Worm (Caenorhabditis elegans): ENCODE data around the gene clec-40.

clec-40 gene

ce11 chrV:16814541-16815207, 26.2 kb downstream of the clec-40 start:
- TF ChIP-seq unc-62 (GFP tag; optimal IDR thresholded peaks at IDR 0.05) (peak; percentile 16), ham-2 (GFP tag; optimal IDR thresholded peaks at IDR 0.05) (no peak)

- no peak for TF ChIP-seq lin-13 (tag; optimal IDR thresholded peaks at IDR 0.05)
- TF ChIP-seq ceh-83 (GFP tag; optimal IDR thresholded peaks at IDR 0.05), result no peak
- no peak for TF ChIP-seq ceh-43 (GFP tag; optimal IDR thresholded peaks at IDR 0.05)
- TF ChIP-seq cnd-1 (tag; optimal IDR thresholded peaks at IDR 0.05), result no peak
- TF ChIP-seq elt-3 (tag; optimal IDR thresholded peaks at IDR 0.05), result no peak
- no peak for TF ChIP-seq nhr-76 (tag; optimal IDR thresholded peaks at IDR 0.05)
- TF ChIP-seq nhr-12 (tag; optimal IDR thresholded peaks at IDR 0.05), result no peak
Measured at ce11 chrV:16812371-16812770, 28.5 kb downstream of the clec-40 start.

- no peak for TF ChIP-seq ceh-83 (GFP tag; optimal IDR thresholded peaks at IDR 0.05)
- TF ChIP-seq mep-1 (tag; optimal IDR thresholded peaks at IDR 0.05), result no peak
- no peak for TF ChIP-seq sptf-1 (tag; optimal IDR thresholded peaks at IDR 0.05)
- TF ChIP-seq lin-32 (GFP tag; optimal IDR thresholded peaks at IDR 0.05), result no peak
- TF ChIP-seq unc-39 (tag; optimal IDR thresholded peaks at IDR 0.05), result no peak
Measured at ce11 chrV:16811841-16812240, 29.0 kb downstream of the clec-40 start.

ce11 chrV:16808168-16808567, 32.7 kb downstream of the clec-40 start:
- no peak for TF ChIP-seq nhr-12 (tag; optimal IDR thresholded peaks at IDR 0.05)
- TF ChIP-seq elt-3 (tag; optimal IDR thresholded peaks at IDR 0.05), result no peak
- no peak for TF ChIP-seq nhr-237 (tag; optimal IDR thresholded peaks at IDR 0.05)

- TF ChIP-seq tbx-8 (GFP tag; optimal IDR thresholded peaks at IDR 0.05) (no peak), mab-5 (tag; optimal IDR thresholded peaks at IDR 0.05) (no peak), bed-3 (GFP tag; optimal IDR thresholded peaks at IDR 0.05) (no peak), ces-1 (GFP tag; optimal IDR thresholded peaks at IDR 0.05) (no peak), lin-13 (tag; optimal IDR thresholded peaks at IDR 0.05) (no peak), mep-1 (tag; optimal IDR thresholded peaks at IDR 0.05) (no peak), lin-32 (GFP tag; optimal IDR thresholded peaks at IDR 0.05) (no peak)
Measured at ce11 chrV:16804795-16805194, 36.1 kb downstream of the clec-40 start.

- TF ChIP-seq bed-3 (GFP tag; optimal IDR thresholded peaks at IDR 0.05), result no peak
- TF ChIP-seq nhr-28 (tag; optimal IDR thresholded peaks at IDR 0.05), result no peak
- TF ChIP-seq pha-4 (tag; optimal IDR thresholded peaks at IDR 0.05), result no peak
- TF ChIP-seq unc-62 (GFP tag; optimal IDR thresholded peaks at IDR 0.05), result no peak
- no peak for TF ChIP-seq ham-2 (GFP tag; optimal IDR thresholded peaks at IDR 0.05)
- TF ChIP-seq ceh-43 (GFP tag; optimal IDR thresholded peaks at IDR 0.05), result no peak
- no peak for TF ChIP-seq snpc-4 (tag; optimal IDR thresholded peaks at IDR 0.05)
- TF ChIP-seq mls-2 (tag; optimal IDR thresholded peaks at IDR 0.05), result no peak
- no peak for TF ChIP-seq flh-1 (GFP tag; optimal IDR thresholded peaks at IDR 0.05)
- TF ChIP-seq hlh-1 (tag; optimal IDR thresholded peaks at IDR 0.05), result no peak
Measured at ce11 chrV:16802572-16802971, 38.3 kb downstream of the clec-40 start, which contains the start of gene cand-1. TSS of gene cand-1 (plus strand) at chrV:16802872.

- TF ChIP-seq flh-1 (GFP tag; optimal IDR thresholded peaks at IDR 0.05) (no peak), blmp-1 (tag; optimal IDR thresholded peaks at IDR 0.05) (no peak), tbx-8 (GFP tag; optimal IDR thresholded peaks at IDR 0.05) (no peak), ceh-39 (tag; optimal IDR thresholded peaks at IDR 0.05) (peak; percentile 62), lin-32 (GFP tag; optimal IDR thresholded peaks at IDR 0.05) (no peak), mep-1 (tag; optimal IDR thresholded peaks at IDR 0.05) (no peak), snpc-4 (tag; optimal IDR thresholded peaks at IDR 0.05) (no peak), nhr-2 (tag; optimal IDR thresholded peaks at IDR 0.05) (no peak), ztf-11 (tag; optimal IDR thresholded peaks at IDR 0.05) (no peak), zip-8 (tag; optimal IDR thresholded peaks at IDR 0.05) (peak; percentile 10)
Measured at ce11 chrV:16800484-16800883, 40.4 kb downstream of the clec-40 start.

Measured in whole organism, mixed stage, embryonic.